Worm (Caenorhabditis elegans): ENCODE measurements around the gene hic-1.
A peak's percentile ranks its signal among the peaks of the same experiment; 100 is the strongest.

hic-1 gene

DNA sequence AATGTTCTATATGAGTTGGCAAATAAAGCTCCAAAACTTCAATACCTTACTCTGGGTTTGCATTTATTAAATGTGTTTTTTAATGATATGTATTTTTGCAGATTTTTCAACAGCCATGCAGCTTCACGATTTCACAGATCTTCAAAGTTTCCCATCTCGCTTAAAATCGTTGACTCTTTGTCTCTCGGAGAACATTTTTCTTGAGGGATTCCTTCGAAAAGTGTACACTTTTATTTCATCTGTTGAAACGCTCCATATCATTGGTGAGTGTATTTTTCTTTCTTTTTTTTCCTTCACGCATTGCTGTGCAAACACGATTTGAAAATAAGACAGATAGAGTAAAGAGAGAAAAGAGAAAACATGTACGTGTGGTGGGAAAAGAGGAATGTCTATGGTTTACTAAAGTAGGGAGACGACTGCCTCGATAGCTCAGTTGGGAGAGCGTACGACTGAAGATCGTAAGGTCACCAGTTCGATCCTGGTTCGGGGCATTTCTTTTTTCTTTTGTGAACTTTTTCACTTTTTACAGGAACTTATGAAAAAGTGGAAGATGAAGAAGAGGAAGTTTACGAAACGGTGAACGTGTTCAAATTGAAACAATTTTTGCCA lies 5.3 kb downstream of the hic-1 start (continued):
- no peak for TF ChIP-seq Y67H2A.10 (GFP tag; conservative IDR thresholded peaks at IDR 0.05)
- no peak for TF ChIP-seq efl-1 (GFP tag; optimal IDR thresholded peaks at IDR 0.05)
- peak; percentile 21 for TF ChIP-seq tlf-1 (GFP tag; optimal IDR thresholded peaks at IDR 0.05)
- TF ChIP-seq nhr-27 (tag; optimal IDR thresholded peaks at IDR 0.05): peak; percentile 45
- TF ChIP-seq mxl-1 (tag; optimal IDR thresholded peaks at IDR 0.05): peak; percentile 69
- TF ChIP-seq let-607 (tag; optimal IDR thresholded peaks at IDR 0.05): peak in 1 of 2 experiments; percentile 36
- TF ChIP-seq F10E7.11 (tag; optimal IDR thresholded peaks at IDR 0.05): no peak
- no peak for TF ChIP-seq hlh-26 (GFP tag; conservative IDR thresholded peaks at IDR 0.05)
- TF ChIP-seq hsf-1 (GFP tag; IDR thresholded peaks at IDR 0.05): peak; percentile 47; the same call in 1 of the 2 replicates
- TF ChIP-seq madf-8 (GFP tag; conservative IDR thresholded peaks at IDR 0.05): no peak
- TF ChIP-seq F33H1.4 (GFP tag; IDR thresholded peaks at IDR 0.05): no peak
- TF ChIP-seq bed-1 (GFP tag; IDR thresholded peaks at IDR 0.05): 0 out of 2 replicates have a peak, but pooled peaks have one; percentile 7
- peak; percentile 40 for TF ChIP-seq K12H6.12 (tag; optimal IDR thresholded peaks at IDR 0.05)
- TF ChIP-seq egrh-3 (GFP tag; IDR thresholded peaks at IDR 0.05): peak; percentile 34; the same call in 1 of the 2 replicates
- peak; percentile 88 for TF ChIP-seq pbrm-1 (GFP tag; IDR thresholded peaks at IDR 0.05)
- TF ChIP-seq gei-17 (GFP tag; optimal IDR thresholded peaks at IDR 0.05): peak; percentile 68
- no peak for TF ChIP-seq lin-54 (GFP tag; optimal IDR thresholded peaks at IDR 0.05)
- 0 out of 2 replicates have a peak, but pooled peaks have one; percentile 13 for TF ChIP-seq sea-2 (GFP tag; IDR thresholded peaks at IDR 0.05)
- TF ChIP-seq sdz-38 (tag; optimal IDR thresholded peaks at IDR 0.05): no peak
- 0 out of 2 replicates have a peak, but pooled peaks have one; percentile 33 for TF ChIP-seq B0019.2 (GFP tag; conservative IDR thresholded peaks at IDR 0.05)
- peak; percentile 45; the same call in 1 of the 2 replicates for TF ChIP-seq ekl-4 (GFP tag; IDR thresholded peaks at IDR 0.05)
- no peak for TF ChIP-seq akir-1 (GFP tag; optimal IDR thresholded peaks at IDR 0.05)
- no peak for TF ChIP-seq lag-1 (GFP tag; IDR thresholded peaks at IDR 0.05)
- TF ChIP-seq ZK185.1 (tag; optimal IDR thresholded peaks at IDR 0.05; ENCODE audit: poor library complexity, severe bottlenecking): peak; percentile 90
- TF ChIP-seq nhr-80 (tag; optimal IDR thresholded peaks at IDR 0.05): peak; percentile 32
- TF ChIP-seq unc-130 (GFP tag; optimal IDR thresholded peaks at IDR 0.05): peak; percentile 32
- TF ChIP-seq K11D2.4 (GFP tag; IDR thresholded peaks at IDR 0.05): peak; percentile 71
- peak; percentile 93 for TF ChIP-seq snpc-1.3 (tag; optimal IDR thresholded peaks at IDR 0.05; ENCODE audit: insufficient read depth)
- TF ChIP-seq egl-18 (GFP tag; IDR thresholded peaks at IDR 0.05): peak; percentile 85; the same call in 1 of the 2 replicates
- no peak for TF ChIP-seq sptf-2 (GFP tag; optimal IDR thresholded peaks at IDR 0.05)
- TF ChIP-seq ceh-58 (GFP tag; IDR thresholded peaks at IDR 0.05): no peak
- TF ChIP-seq B0035.1 (tag; optimal IDR thresholded peaks at IDR 0.05): peak; percentile 73
- TF ChIP-seq repo-1 (tag; optimal IDR thresholded peaks at IDR 0.05): peak; percentile 58
- TF ChIP-seq ceh-79 (tag; optimal IDR thresholded peaks at IDR 0.05): peak; percentile 82
- TF ChIP-seq Y53F4B.3 (GFP tag; IDR thresholded peaks at IDR 0.05): peak; percentile 64; the same call in 1 of the 2 replicates
- TF ChIP-seq Y95B8A.8 (GFP tag; IDR thresholded peaks at IDR 0.05): no peak
- TF ChIP-seq chd-7 (tag; optimal IDR thresholded peaks at IDR 0.05): peak; percentile 84
- peak; percentile 77 for TF ChIP-seq snpc-4 (GFP tag; optimal IDR thresholded peaks at IDR 0.05)
- peak in 1 of 4 experiments; percentile 54 for TF ChIP-seq snpc-4 (tag; optimal IDR thresholded peaks at IDR 0.05)
- TF ChIP-seq somi-1 (GFP tag; optimal IDR thresholded peaks at IDR 0.05): peak; percentile 62
- TF ChIP-seq fkh-3 (tag; optimal IDR thresholded peaks at IDR 0.05): peak; percentile 73
- TF ChIP-seq B0336.3 (GFP tag; IDR thresholded peaks at IDR 0.05): no peak
- TF ChIP-seq tbx-9 (tag; optimal IDR thresholded peaks at IDR 0.05; ENCODE audit: borderline replicate concordance): no peak
- TF ChIP-seq cebp-2 (GFP tag; IDR thresholded peaks at IDR 0.05): 0 out of 2 replicates have a peak, but pooled peaks have one; percentile 85
- peak; percentile 43; the same call in 1 of the 2 replicates for TF ChIP-seq lir-1 (GFP tag; conservative IDR thresholded peaks at IDR 0.05)
- TF ChIP-seq lsl-1 (GFP tag; optimal IDR thresholded peaks at IDR 0.05): no peak
- peak; percentile 75 for TF ChIP-seq Y53G8AR.9 (GFP tag; conservative IDR thresholded peaks at IDR 0.05)
